Worm (Caenorhabditis elegans): ENCODE measurements around the gene nlp-28.

DNA sequence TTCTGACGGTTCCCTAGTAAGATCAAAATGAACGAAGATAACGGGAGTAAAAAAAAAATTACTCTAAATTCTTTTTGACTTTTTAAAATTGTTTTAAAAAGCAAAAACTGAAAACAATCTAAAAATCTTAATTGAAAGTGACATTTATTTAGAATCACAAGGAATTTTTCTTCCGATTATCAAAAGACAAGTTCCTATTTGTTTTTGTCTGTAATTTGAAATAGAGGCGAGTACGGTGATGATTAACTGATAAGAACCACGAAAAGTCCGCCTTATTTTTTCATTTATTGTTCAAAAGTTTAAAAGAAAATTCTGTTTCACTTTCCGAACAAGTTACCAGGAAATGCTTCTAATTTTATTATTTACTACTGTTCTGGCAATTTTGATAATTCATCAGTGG is 38.0 kb upstream of the nlp-28 start, which contains the start of gene dach-1:
- TF ChIP-seq W03F9.2 (tag; optimal IDR thresholded peaks at IDR 0.05), result no peak
- no peak for TF ChIP-seq dao-5 (tag; optimal IDR thresholded peaks at IDR 0.05)

All from whole organism, L4/young adult.